Worm (Caenorhabditis elegans) whole organism, late embryonic: ENCODE measurements around the gene ttr-11.

Experiments used
- C08G9.2 ChIP-seq: sonication (generic microtip); optimal IDR thresholded peaks from 2 replicates; lab custom pipeline; 2016; ENCODE audit warnings: mild to moderate bottlenecking, missing genetic modification characterization, moderate library complexity, missing compliant biosample characterization
- C38D4.7 ChIP-seq: fragments of 200-800 bp; sonication (Bioruptor generic); optimal IDR thresholded peaks from 2 replicates; lab custom pipeline; 2018; ENCODE audit warnings: mild to moderate bottlenecking, missing genetic modification characterization, moderate library complexity, missing compliant biosample characterization
- F13H6.1 ChIP-seq: sonication (generic microtip); optimal IDR thresholded peaks from 2 replicates; lab custom pipeline; 2016; ENCODE audit warnings: missing genetic modification characterization, missing compliant biosample characterization
- K09A11.1 ChIP-seq: sonication (generic microtip); optimal IDR thresholded peaks from 2 replicates; lab custom pipeline; 2017; ENCODE audit warnings: antibody characterized with exemption, mild to moderate bottlenecking, missing genetic modification characterization, missing compliant biosample characterization; ENCODE audit not compliant: insufficient read depth
- T23F11.4 ChIP-seq: fragments of 200-800 bp; sonication (Bioruptor generic); optimal IDR thresholded peaks from 2 replicates; lab custom pipeline; 2018; ENCODE audit warnings: mild to moderate bottlenecking, missing genetic modification characterization, missing compliant biosample characterization
- ahr-1 ChIP-seq: sonication (generic microtip); optimal IDR thresholded peaks from 2 replicates; lab custom pipeline; 2016; ENCODE audit warnings: missing genetic modification characterization, missing compliant biosample characterization
- ceh-14 ChIP-seq: sonication (generic microtip); optimal IDR thresholded peaks from 2 replicates; lab custom pipeline; 2016; ENCODE audit warnings: missing genotype, missing genetic modification characterization, missing compliant biosample characterization
- ceh-18 ChIP-seq: sonication (generic microtip); optimal IDR thresholded peaks from 2 replicates; lab custom pipeline; 2016; ENCODE audit warnings: missing genetic modification characterization, missing compliant biosample characterization
- ceh-2 ChIP-seq: sonication (generic microtip); optimal IDR thresholded peaks from 2 replicates; lab custom pipeline; 2016; ENCODE audit warnings: missing genotype, missing genetic modification characterization, missing compliant biosample characterization
- ceh-30 ChIP-seq: fragments of 150-350 bp; optimal IDR thresholded peaks from 2 replicates; lab custom pipeline; 2014; ENCODE audit warnings: missing biosample characterization, missing genetic modification characterization
- ceh-45 ChIP-seq: fragments of 200-800 bp; sonication (Bioruptor generic); IDR thresholded peaks from 2 replicates; pipeline ENCODE4 v1.3.6; 2022; ENCODE audit warnings: missing genetic modification reagents, missing genetic modification characterization, missing compliant biosample characterization
- ceh-48 ChIP-seq: sonication (generic microtip); optimal IDR thresholded peaks from 2 replicates; lab custom pipeline; 2016; ENCODE audit warnings: missing genetic modification characterization, inconsistent platforms, missing compliant biosample characterization
- ceh-9 ChIP-seq: sonication (generic microtip); optimal IDR thresholded peaks from 2 replicates; lab custom pipeline; 2016; ENCODE audit warnings: mild to moderate bottlenecking, missing genetic modification characterization, inconsistent platforms, missing compliant biosample characterization
- che-1 ChIP-seq: sonication (generic microtip); optimal IDR thresholded peaks from 2 replicates; lab custom pipeline; 2016; ENCODE audit warnings: mild to moderate bottlenecking, missing genetic modification characterization, missing compliant biosample characterization
- dmd-4 ChIP-seq: sonication (generic microtip); optimal IDR thresholded peaks from 2 replicates; lab custom pipeline; 2016; ENCODE audit warnings: borderline replicate concordance, missing genetic modification characterization, missing compliant biosample characterization
- dve-1 ChIP-seq: sonication (generic microtip); optimal IDR thresholded peaks from 2 replicates; lab custom pipeline; 2017; ENCODE audit warnings: antibody characterized with exemption, mild to moderate bottlenecking, missing genetic modification characterization, missing compliant biosample characterization
- elt-2 ChIP-seq: sonication (generic microtip); optimal IDR thresholded peaks from 2 replicates; lab custom pipeline; 2016; ENCODE audit warnings: missing genetic modification reagents, missing genetic modification characterization, missing compliant biosample characterization
- eyg-1 ChIP-seq: sonication (generic microtip); optimal IDR thresholded peaks from 2 replicates; lab custom pipeline; 2016; ENCODE audit warnings: missing genotype, missing genetic modification characterization, missing compliant biosample characterization
- gmeb-2 ChIP-seq: sonication (generic microtip); optimal IDR thresholded peaks from 2 replicates; lab custom pipeline; 2016; ENCODE audit warnings: missing genetic modification characterization, inconsistent platforms, missing compliant biosample characterization
- hlh-13 ChIP-seq: fragments of 200-800 bp; sonication (Bioruptor generic); optimal IDR thresholded peaks from 2 replicates; lab custom pipeline; 2018; ENCODE audit warnings: mild to moderate bottlenecking, missing genetic modification characterization, missing compliant biosample characterization
- hlh-15 ChIP-seq: sonication (generic microtip); optimal IDR thresholded peaks from 2 replicates; lab custom pipeline; 2016; ENCODE audit warnings: missing genetic modification characterization, missing compliant biosample characterization
- hlh-30 ChIP-seq: sonication (generic microtip); optimal IDR thresholded peaks from 2 replicates; lab custom pipeline; 2017; ENCODE audit warnings: antibody characterized with exemption, missing genetic modification characterization, missing compliant biosample characterization; ENCODE audit not compliant: insufficient read depth
- lim-6 ChIP-seq: sonication (generic microtip); optimal IDR thresholded peaks from 2 replicates; lab custom pipeline; 2016; ENCODE audit warnings: missing genetic modification characterization, missing compliant biosample characterization
- lin-11 ChIP-seq: fragments of 200-800 bp; sonication (Bioruptor generic); optimal IDR thresholded peaks from 2 replicates; lab custom pipeline; 2018; ENCODE audit warnings: mild to moderate bottlenecking, missing genetic modification characterization, missing compliant biosample characterization
- mec-3 ChIP-seq: sonication (generic microtip); optimal IDR thresholded peaks from 2 replicates; lab custom pipeline; 2016; ENCODE audit warnings: borderline replicate concordance, missing genetic modification characterization, missing compliant biosample characterization
- pax-1 ChIP-seq: fragments of 150-350 bp; optimal IDR thresholded peaks from 2 replicates; lab custom pipeline; 2014; ENCODE audit warnings: missing biosample characterization, missing genetic modification characterization
- pha-4 ChIP-seq: fragments of 150-350 bp; optimal IDR thresholded peaks from 2 replicates; lab custom pipeline; 2018; ENCODE audit warnings: missing biosample characterization, missing genetic modification reagents, missing genetic modification characterization
- pqm-1 ChIP-seq: sonication (generic microtip); optimal IDR thresholded peaks from 2 replicates; lab custom pipeline; 2016; ENCODE audit warnings: missing genetic modification characterization, missing compliant biosample characterization
- pros-1 ChIP-seq: fragments of 150-350 bp; optimal IDR thresholded peaks from 2 replicates; lab custom pipeline; 2014; ENCODE audit warnings: missing biosample characterization, missing genetic modification reagents, missing genetic modification characterization
- syd-9 ChIP-seq: sonication (generic microtip); optimal IDR thresholded peaks from 2 replicates; lab custom pipeline; 2016; ENCODE audit warnings: mild to moderate bottlenecking, missing genetic modification characterization, moderate library complexity, missing compliant biosample characterization
- tbx-2 ChIP-seq: sonication (generic microtip); optimal IDR thresholded peaks from 2 replicates; lab custom pipeline; 2016; ENCODE audit warnings: missing genetic modification characterization, missing compliant biosample characterization
- tbx-7 ChIP-seq: sonication (generic microtip); optimal IDR thresholded peaks from 2 replicates; lab custom pipeline; 2016; ENCODE audit warnings: missing genotype, missing genetic modification characterization, missing compliant biosample characterization
- ttx-3 ChIP-seq: sonication (generic microtip); optimal IDR thresholded peaks from 2 replicates; lab custom pipeline; 2016; ENCODE audit warnings: missing genetic modification reagents, missing genetic modification characterization, missing compliant biosample characterization
- unc-3 ChIP-seq, 2 experiments: fragments of 200-800 bp in 1 of 2; sonication (Bioruptor generic) in 1 of 2; sonication (generic microtip) in 1 of 2; conservative IDR thresholded peaks in 1 of 2; optimal IDR thresholded peaks in 1 of 2; 2 replicates each; pipeline versions ENCODE4 v1.3.6 to Lab custom; 2016 to 2022; ENCODE audit warnings: missing compliant biosample characterization in 2 of 2, missing genetic modification characterization in 2 of 2, missing genetic modification reagents in 1 of 2
- unc-55 ChIP-seq: sonication (generic microtip); optimal IDR thresholded peaks from 2 replicates; lab custom pipeline; 2017; ENCODE audit warnings: missing biosample characterization, missing genetic modification reagents, missing genetic modification characterization
- unc-86 ChIP-seq: sonication (generic microtip); optimal IDR thresholded peaks from 2 replicates; lab custom pipeline; 2016; ENCODE audit warnings: missing genetic modification characterization, missing compliant biosample characterization

Gene ttr-11

DNA sequence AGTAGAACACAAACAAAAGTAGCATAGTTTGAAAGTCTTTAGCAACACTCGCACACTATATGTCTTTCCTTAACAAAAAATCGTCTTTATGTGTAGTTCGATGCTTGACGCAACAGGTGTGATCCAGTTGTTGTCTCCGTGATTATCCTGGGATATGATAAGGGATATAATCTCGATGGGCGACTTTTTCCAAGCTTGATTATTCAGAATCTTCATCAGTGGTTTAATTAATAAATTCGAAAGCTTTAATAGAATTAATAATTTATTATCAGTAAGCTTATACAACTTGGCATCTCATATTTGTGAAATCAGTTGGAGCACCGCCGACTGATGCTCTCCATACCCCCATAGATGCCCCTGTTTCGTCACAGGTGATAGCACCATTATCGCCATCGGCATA lies 15.5 kb downstream of the ttr-11 start, which contains the start of gene F46B3.7:
Gene F46B3.7, minus strand, starts transcription at position 101 of the 400 bp plus-strand sequence.
- TF ChIP-seq ceh-14 (tag; lab: Kevin White, UChicago) (no peak), F13H6.1 (tag; lab: Kevin White, UChicago) (no peak), eyg-1 (no peak), hlh-13 (no peak)
- TF ChIP-seq, all 69 proteins: peak for 0

DNA sequence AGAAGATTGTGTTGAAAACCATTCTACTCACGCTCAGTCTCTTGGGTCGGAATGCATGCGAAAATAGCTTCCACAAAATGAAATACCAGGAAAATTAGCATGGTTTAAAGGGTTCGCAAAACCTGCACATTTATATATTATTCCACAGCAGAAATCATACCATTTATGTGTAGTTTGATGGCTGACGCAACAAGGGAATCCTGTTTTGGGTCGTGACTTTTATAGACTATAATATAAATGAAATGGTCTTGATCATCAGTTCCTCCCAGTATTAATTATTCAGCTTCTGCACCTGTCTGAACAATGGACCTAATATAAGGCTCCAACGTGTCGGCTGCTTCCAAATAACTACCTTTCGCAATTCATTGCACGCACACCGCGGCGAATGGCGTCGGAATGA lies 19.9 kb downstream of the ttr-11 start, which contains the start of gene F46B3.8:
Gene F46B3.8, minus strand, starts transcription at position 101 of the 400 bp plus-strand sequence.
- no peak for TF ChIP-seq unc-55 (GFP tag; lab: Kevin White, UChicago)
- TF ChIP-seq ceh-2: no peak
- no peak for TF ChIP-seq ceh-9 (tag; lab: Kevin White, UChicago)
- TF ChIP-seq pha-4 (tag; lab: Kevin White, UChicago): no peak
- no peak for TF ChIP-seq unc-3 (GFP tag; conservative IDR thresholded peaks at IDR 0.05; lab: Robert Waterston, UW)
- TF ChIP-seq unc-3 (tag; optimal IDR thresholded peaks at IDR 0.05; lab: Kevin White, UChicago): no peak

DNA sequence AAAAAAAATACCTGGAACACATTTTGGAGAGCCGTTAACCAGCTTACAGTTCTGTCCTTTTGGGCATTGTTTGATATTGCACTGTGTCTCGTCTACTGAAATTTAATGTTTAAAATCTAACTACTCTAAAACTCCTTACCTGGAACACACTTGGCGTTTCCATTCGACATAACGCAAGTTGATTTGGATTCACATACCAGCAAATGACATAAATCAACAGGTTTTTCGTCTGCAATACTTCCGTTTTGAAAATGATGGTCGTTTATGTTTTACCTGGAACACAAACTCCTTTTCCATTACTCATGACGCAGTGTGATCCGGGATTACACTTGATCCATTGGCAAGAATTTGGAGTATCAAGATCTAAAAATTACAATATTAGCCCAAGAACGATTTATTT lies 22.1 kb downstream of the ttr-11 start:
- TF ChIP-seq unc-55 (GFP tag; lab: Kevin White, UChicago) (no peak), ceh-14 (tag; lab: Kevin White, UChicago) (no peak), C08G9.2 (tag; lab: Kevin White, UChicago) (no peak)

- no peak for TF ChIP-seq mec-3 (tag; lab: Kevin White, UChicago)
- no peak for TF ChIP-seq T23F11.4 (GFP tag; lab: Kevin White, UChicago)
- no peak for TF ChIP-seq hlh-30 (tag; lab: Kevin White, UChicago)
- no peak for TF ChIP-seq pha-4 (tag; lab: Kevin White, UChicago)
- no peak for TF ChIP-seq ahr-1 (tag; lab: Kevin White, UChicago)
- TF ChIP-seq che-1: no peak
- no peak for TF ChIP-seq gmeb-2 (tag; lab: Kevin White, UChicago)
- no peak for TF ChIP-seq pqm-1 (tag; lab: Kevin White, UChicago)
- no peak for TF ChIP-seq K09A11.1 (tag; lab: Kevin White, UChicago)
- TF ChIP-seq pros-1: no peak
- TF ChIP-seq C08G9.2 (tag; lab: Kevin White, UChicago): no peak
- TF ChIP-seq ceh-2: no peak
- no peak for TF ChIP-seq tbx-7 (tag; lab: Kevin White, UChicago)
- no peak for TF ChIP-seq tbx-2 (tag; lab: Kevin White, UChicago)
- no peak for TF ChIP-seq ceh-45 (GFP tag; lab: Robert Waterston, UW)
These were observed 23.1 kb downstream of the ttr-11 start, which contains the start of the genes F46B3.9 and srz-18 for ce11 chrV:20626043-20626761. F46B3.9 (minus strand) TSS chrV:20626143. srz-18 (plus strand) TSS chrV:20626711.

DNA sequence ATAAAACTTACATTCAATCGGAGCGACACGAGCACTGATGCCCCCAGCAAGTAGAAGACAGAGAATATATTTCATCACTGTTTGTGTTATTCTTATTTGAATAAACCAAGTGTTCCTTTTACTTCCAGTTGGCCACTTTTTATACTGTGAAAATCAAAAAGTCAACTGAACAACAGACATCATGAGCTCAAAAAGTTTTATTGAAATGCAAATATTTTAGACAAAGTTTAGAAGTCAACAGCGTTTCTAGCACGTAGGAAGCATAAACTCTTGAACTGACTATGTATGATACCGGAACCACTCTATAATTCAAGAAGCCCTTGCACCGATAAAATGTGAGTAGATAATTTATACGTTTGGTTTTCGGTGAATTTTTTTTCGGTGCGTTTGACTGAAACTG lies 28.1 kb downstream of the ttr-11 start, which contains the start of gene F46B3.14:
Gene F46B3.14, minus strand, starts transcription at position 101 of the 400 bp plus-strand sequence.
- TF ChIP-seq elt-2: no peak
- no peak for TF ChIP-seq mec-3 (tag; lab: Kevin White, UChicago)
- no peak for TF ChIP-seq T23F11.4 (GFP tag; lab: Kevin White, UChicago)
- no peak for TF ChIP-seq ceh-30 (tag; lab: Kevin White, UChicago)
- TF ChIP-seq pros-1: no peak
- TF ChIP-seq syd-9: no peak
- no peak for TF ChIP-seq pax-1
- TF ChIP-seq dmd-4: no peak
- no peak for TF ChIP-seq pha-4 (tag; lab: Kevin White, UChicago)
- TF ChIP-seq C38D4.7 (GFP tag; lab: Kevin White, UChicago): no peak
- TF ChIP-seq K09A11.1 (tag; lab: Kevin White, UChicago): no peak
- TF ChIP-seq hlh-15: no peak
- no peak for TF ChIP-seq unc-86 (tag; lab: Kevin White, UChicago)
- TF ChIP-seq ceh-48 (tag; lab: Kevin White, UChicago): no peak
- no peak for TF ChIP-seq lim-6 (tag; lab: Kevin White, UChicago)
- TF ChIP-seq dve-1: no peak
- TF ChIP-seq ceh-18 (tag; lab: Kevin White, UChicago): no peak
- no peak for TF ChIP-seq lin-11
- no peak for TF ChIP-seq ttx-3 (tag; lab: Kevin White, UChicago)
